Worm (Caenorhabditis elegans) whole organism, L3 larva: ENCODE results near the gene tab-1.

ENCODE experiments used
- R02D3.7 ChIP-seq: fragments of 150-350 bp; optimal IDR thresholded peaks from 2 replicates; lab custom pipeline; 2014; ENCODE audit warnings: missing biosample characterization, missing genetic modification characterization
- ZK546.5 ChIP-seq: sonication (generic microtip); optimal IDR thresholded peaks from 2 replicates; lab custom pipeline; 2017; ENCODE audit warnings: missing biosample characterization, missing genetic modification characterization
- aly-2 ChIP-seq: fragments of 150-350 bp; optimal IDR thresholded peaks from 2 replicates; lab custom pipeline; 2014; ENCODE audit warnings: missing biosample characterization, missing genetic modification characterization
- ama-1 ChIP-seq: fragments of 150-350 bp; optimal IDR thresholded peaks from 2 replicates; lab custom pipeline; 2018
- ceh-16 ChIP-seq: sonication (generic microtip); optimal IDR thresholded peaks from 2 replicates; lab custom pipeline; 2017; ENCODE audit warnings: missing biosample characterization, missing genetic modification characterization
- ceh-28 ChIP-seq: fragments of 150-350 bp; optimal IDR thresholded peaks from 2 replicates; lab custom pipeline; 2014; ENCODE audit warnings: missing biosample characterization, missing genetic modification reagents, missing genetic modification characterization
- ceh-82 ChIP-seq: fragments of 150-350 bp; optimal IDR thresholded peaks from 2 replicates; lab custom pipeline; 2014; ENCODE audit warnings: missing biosample characterization, missing genetic modification characterization
- ceh-9 ChIP-seq: sonication (generic microtip); optimal IDR thresholded peaks from 2 replicates; lab custom pipeline; 2018; ENCODE audit warnings: missing biosample characterization, missing genetic modification characterization
- daf-12 ChIP-seq: fragments of 150-350 bp; optimal IDR thresholded peaks from 2 replicates; lab custom pipeline; 2014; ENCODE audit warnings: missing biosample characterization, missing genetic modification reagents, missing genetic modification characterization
- egl-27 ChIP-seq: sonication (generic microtip); optimal IDR thresholded peaks from 4 replicates; lab custom pipeline; 2017; ENCODE audit warnings: missing biosample characterization, missing genetic modification reagents, missing genetic modification characterization
- egl-5 ChIP-seq: fragments of 150-350 bp; optimal IDR thresholded peaks from 2 replicates; lab custom pipeline; 2017; ENCODE audit warnings: missing biosample characterization, missing genetic modification reagents, missing genetic modification characterization, inconsistent platforms
- elt-1 ChIP-seq: fragments of 150-350 bp; optimal IDR thresholded peaks from 2 replicates; lab custom pipeline; 2014; ENCODE audit warnings: missing biosample characterization, missing genetic modification characterization
- elt-2 ChIP-seq: sonication (generic microtip); optimal IDR thresholded peaks from 2 replicates; lab custom pipeline; 2016; ENCODE audit warnings: missing genetic modification reagents, mild to moderate bottlenecking, missing genetic modification characterization, missing compliant biosample characterization
- elt-3 ChIP-seq, 3 experiments: fragments of 150-350 bp in 1 of 3; sonication (generic microtip) in 2 of 3; optimal IDR thresholded peaks; 2 replicates in 2 of 3; 4 replicates in 1 of 3; lab custom pipeline; 2014 to 2017; ENCODE audit warnings: missing biosample characterization in 3 of 3, missing genetic modification characterization in 3 of 3
- eor-1 ChIP-seq, 2 experiments: fragments of 150-350 bp; optimal IDR thresholded peaks; 2 replicates each; lab custom pipeline; 2014 to 2018; ENCODE audit warnings: missing biosample characterization in 2 of 2, missing genetic modification characterization in 2 of 2
- fkh-10 ChIP-seq: sonication (generic microtip); optimal IDR thresholded peaks from 2 replicates; lab custom pipeline; 2017; ENCODE audit warnings: missing biosample characterization, missing genetic modification reagents, missing genetic modification characterization
- fkh-2 ChIP-seq: fragments of 150-350 bp; optimal IDR thresholded peaks from 2 replicates; lab custom pipeline; 2014; ENCODE audit warnings: missing biosample characterization, missing genetic modification reagents, missing genetic modification characterization
- hmg-11 ChIP-seq: sonication (generic microtip); optimal IDR thresholded peaks from 2 replicates; lab custom pipeline; 2016; ENCODE audit warnings: missing genetic modification characterization, missing compliant biosample characterization
- jun-1 ChIP-seq: fragments of 150-350 bp; optimal IDR thresholded peaks from 2 replicates; lab custom pipeline; 2014; ENCODE audit warnings: missing biosample characterization, missing genetic modification reagents, missing genetic modification characterization
- lin-39 ChIP-seq: fragments of 150-350 bp; optimal IDR thresholded peaks from 2 replicates; lab custom pipeline; 2018; ENCODE audit warnings: missing biosample characterization, missing genetic modification reagents, missing genetic modification characterization
- mdl-1 ChIP-seq: fragments of 150-350 bp; optimal IDR thresholded peaks from 2 replicates; lab custom pipeline; 2014; ENCODE audit warnings: missing biosample characterization, missing genetic modification characterization
- nfya-1 ChIP-seq: sonication (generic microtip); optimal IDR thresholded peaks from 2 replicates; lab custom pipeline; 2017; ENCODE audit warnings: missing genetic modification characterization, mild to moderate bottlenecking, missing compliant biosample characterization, antibody characterized with exemption, moderate library complexity; ENCODE audit not compliant: insufficient read depth
- nhr-11 ChIP-seq: fragments of 150-350 bp; optimal IDR thresholded peaks from 2 replicates; lab custom pipeline; 2014; ENCODE audit warnings: missing biosample characterization, missing genetic modification characterization
- nhr-12 ChIP-seq: fragments of 150-350 bp; optimal IDR thresholded peaks from 2 replicates; lab custom pipeline; 2014; ENCODE audit warnings: missing biosample characterization, missing genetic modification characterization
- nhr-23 ChIP-seq: fragments of 150-350 bp; optimal IDR thresholded peaks from 2 replicates; lab custom pipeline; 2014; ENCODE audit warnings: missing biosample characterization, missing genetic modification reagents, missing genetic modification characterization
- nhr-237 ChIP-seq: fragments of 150-350 bp; optimal IDR thresholded peaks from 2 replicates; lab custom pipeline; 2014; ENCODE audit warnings: missing biosample characterization, missing genetic modification characterization
- nhr-25 ChIP-seq: sonication (generic microtip); optimal IDR thresholded peaks from 2 replicates; lab custom pipeline; 2017; ENCODE audit warnings: missing biosample characterization, missing genetic modification characterization
- nhr-28 ChIP-seq: fragments of 150-350 bp; optimal IDR thresholded peaks from 2 replicates; lab custom pipeline; 2014; ENCODE audit warnings: missing biosample characterization, missing genetic modification characterization
- nhr-43 ChIP-seq: sonication (generic microtip); optimal IDR thresholded peaks from 2 replicates; lab custom pipeline; 2016; ENCODE audit warnings: mild to moderate bottlenecking, missing genetic modification characterization, missing compliant biosample characterization; ENCODE audit not compliant: poor library complexity, severe bottlenecking
- nhr-67 ChIP-seq: fragments of 150-350 bp; optimal IDR thresholded peaks from 2 replicates; lab custom pipeline; 2014; ENCODE audit warnings: missing biosample characterization, missing genetic modification characterization
- nhr-76 ChIP-seq: fragments of 150-350 bp; sonication (generic microtip); optimal IDR thresholded peaks from 5 replicates; lab custom pipeline; 2014; ENCODE audit warnings: missing biosample characterization, missing genetic modification characterization
- nhr-77 ChIP-seq: fragments of 150-350 bp; optimal IDR thresholded peaks from 2 replicates; lab custom pipeline; 2014; ENCODE audit warnings: missing biosample characterization, missing genetic modification characterization
- pha-4 ChIP-seq: fragments of 150-350 bp; optimal IDR thresholded peaks from 2 replicates; lab custom pipeline; 2014; ENCODE audit warnings: missing biosample characterization, missing genetic modification reagents, missing genetic modification characterization
- pqm-1 ChIP-seq: fragments of 150-350 bp; optimal IDR thresholded peaks from 2 replicates; lab custom pipeline; 2017; ENCODE audit warnings: missing biosample characterization, missing genetic modification characterization, inconsistent platforms
- sea-2 ChIP-seq: fragments of 150-350 bp; sonication (generic microtip); optimal IDR thresholded peaks from 4 replicates; lab custom pipeline; 2014; ENCODE audit warnings: missing biosample characterization, missing genetic modification reagents, missing genetic modification characterization
- skn-1 ChIP-seq: fragments of 150-350 bp; optimal IDR thresholded peaks from 2 replicates; lab custom pipeline; 2014; ENCODE audit warnings: missing biosample characterization, missing genetic modification characterization
- snpc-4 ChIP-seq: fragments of 150-350 bp; optimal IDR thresholded peaks from 2 replicates; lab custom pipeline; 2014; ENCODE audit warnings: missing biosample characterization, missing genetic modification characterization
- tbx-2 ChIP-seq: sonication (generic microtip); optimal IDR thresholded peaks from 2 replicates; lab custom pipeline; 2016; ENCODE audit warnings: mild to moderate bottlenecking, missing genetic modification characterization, missing compliant biosample characterization
- unc-62 ChIP-seq: fragments of 150-350 bp; sonication (generic microtip); optimal IDR thresholded peaks from 4 replicates; lab custom pipeline; 2014; ENCODE audit warnings: missing biosample characterization, missing genetic modification reagents, missing genetic modification characterization
- zag-1 ChIP-seq: fragments of 150-350 bp; optimal IDR thresholded peaks from 2 replicates; lab custom pipeline; 2014; ENCODE audit warnings: missing biosample characterization, missing genetic modification characterization
- ztf-11 ChIP-seq: fragments of 150-350 bp; optimal IDR thresholded peaks from 2 replicates; lab custom pipeline; 2014; ENCODE audit warnings: missing biosample characterization, missing genetic modification characterization
- ztf-4 ChIP-seq: fragments of 150-350 bp; optimal IDR thresholded peaks from 2 replicates; lab custom pipeline; 2014; ENCODE audit warnings: missing biosample characterization, missing genetic modification characterization

tab-1 gene

DNA sequence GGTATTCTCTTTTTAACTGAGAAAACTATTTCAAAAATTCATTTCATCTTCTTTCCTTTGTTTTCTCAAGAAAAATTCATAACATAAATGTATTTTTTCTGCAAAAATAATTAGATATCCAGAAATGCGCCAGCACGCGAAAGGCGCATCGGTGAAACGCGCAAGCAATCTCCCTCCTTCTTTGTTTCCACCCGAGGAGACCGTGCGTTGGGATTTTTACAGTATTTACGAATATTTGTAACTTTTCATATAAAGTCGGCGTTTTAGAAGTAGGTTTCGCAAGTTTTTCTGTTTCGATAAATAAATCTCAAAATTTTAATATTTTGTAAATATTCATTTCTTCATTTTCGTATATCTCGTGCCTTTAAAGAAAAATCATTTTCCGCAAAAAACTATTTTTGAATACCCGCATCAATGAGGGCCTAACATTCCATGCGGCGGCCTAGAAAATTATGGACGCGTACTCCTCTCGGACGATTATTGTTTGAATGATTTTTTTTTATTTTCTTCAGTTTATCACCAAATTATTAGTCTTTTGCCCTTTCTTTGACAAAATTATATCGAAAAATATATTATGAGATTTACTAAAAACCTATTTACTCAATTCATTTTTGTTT is 26.6 kb upstream of the tab-1 start, which contains the start of gene ssup-72 (continued):
- TF ChIP-seq R02D3.7 = no peak
- no peak for TF ChIP-seq nhr-11 (tag; lab: Kevin White, UChicago)
- no peak for TF ChIP-seq hmg-11 (tag; lab: Kevin White, UChicago)
- TF ChIP-seq snpc-4 = peak; percentile 63
- no peak for TF ChIP-seq nhr-12
- TF ChIP-seq ama-1 (lab: Kevin White, UChicago) = no peak

- TF ChIP-seq unc-62 (GFP tag; lab: Kevin White, UChicago) (no peak), ceh-82 (tag; lab: Kevin White, UChicago) (no peak), ceh-28 (tag; lab: Kevin White, UChicago) (no peak), nhr-25 (tag; lab: Kevin White, UChicago) (no peak), zag-1 (tag; lab: Kevin White, UChicago) (no peak)
Observed at ce11 chrII:6779104-6779503, 24.0 kb upstream of the tab-1 start, which contains the start of gene T13C2.7. Gene T13C2.7 (plus strand): TSS chrII:6779404.

ce11 chrII:6781231-6781630 is 21.9 kb upstream of the tab-1 start:
- TF ChIP-seq pqm-1 (tag; lab: Kevin White, UChicago) (peak; percentile 30), ama-1 (lab: Kevin White, UChicago) (no peak), elt-2 (tag; lab: Kevin White, UChicago) (peak; percentile 66), fkh-2 (no peak), mdl-1 (tag; lab: Kevin White, UChicago) (no peak), elt-3 (tag; optimal IDR thresholded peaks at IDR 0.05; lab: Kevin White, UChicago) (no peak)
- TF ChIP-seq, all 47 proteins: peak for 2

ce11 chrII:6781983-6782382 is 21.1 kb upstream of the tab-1 start:
- no peak for TF ChIP-seq elt-2 (tag; lab: Kevin White, UChicago)
- no peak for TF ChIP-seq jun-1 (tag; lab: Kevin White, UChicago)
- no peak for TF ChIP-seq pha-4 (tag; lab: Kevin White, UChicago)
- TF ChIP-seq nhr-11 (tag; lab: Kevin White, UChicago) = no peak
- TF ChIP-seq ztf-11 (tag; lab: Kevin White, UChicago) = no peak
- TF ChIP-seq nhr-12 = no peak
- TF ChIP-seq mdl-1 (tag; lab: Kevin White, UChicago) = no peak
- no peak for TF ChIP-seq ceh-28 (tag; lab: Kevin White, UChicago)
- no peak for TF ChIP-seq ceh-9 (tag; lab: Kevin White, UChicago)
- TF ChIP-seq elt-1 = no peak
- no peak for TF ChIP-seq tbx-2 (tag; lab: Kevin White, UChicago)
- no peak for TF ChIP-seq sea-2
- no peak for TF ChIP-seq nhr-77 (tag; lab: Kevin White, UChicago)
- no peak for TF ChIP-seq snpc-4
- no peak for TF ChIP-seq elt-3 (tag; optimal IDR thresholded peaks at IDR 0.05; lab: Kevin White, UChicago)
- TF ChIP-seq lin-39 (tag; lab: Kevin White, UChicago) = no peak
- no peak for TF ChIP-seq R02D3.7
- no peak for TF ChIP-seq ceh-82 (tag; lab: Kevin White, UChicago)
- no peak for TF ChIP-seq egl-27 (tag; lab: Kevin White, UChicago)
- no peak for TF ChIP-seq nhr-23

DNA sequence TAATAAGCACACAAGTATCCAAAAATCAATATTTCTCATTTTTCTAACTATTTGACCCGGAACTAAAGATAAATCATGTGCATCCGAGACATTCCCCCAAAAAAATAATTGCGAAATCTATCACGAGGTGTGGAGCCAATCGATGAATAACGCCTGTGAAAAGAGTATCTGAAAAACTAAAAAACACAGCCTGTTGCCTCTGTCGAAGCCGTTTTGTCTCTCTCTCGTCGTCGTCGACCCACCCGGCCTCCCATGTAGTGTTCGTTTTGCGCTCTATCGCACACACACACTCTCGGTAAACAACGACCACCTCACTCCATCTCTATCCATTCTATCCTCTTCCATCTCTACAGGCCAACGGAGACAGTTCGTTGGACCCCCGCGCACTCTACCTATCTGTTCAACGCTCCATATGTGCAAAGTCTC is 20.4 kb upstream of the tab-1 start:
- TF ChIP-seq nfya-1 (tag; lab: Kevin White, UChicago) = peak; percentile 81
- peak; percentile 11 for TF ChIP-seq jun-1 (tag; lab: Kevin White, UChicago)
- peak; percentile 26 for TF ChIP-seq nhr-11 (tag; lab: Kevin White, UChicago)
- no peak for TF ChIP-seq aly-2 (tag; lab: Kevin White, UChicago)
- TF ChIP-seq lin-39 (tag; lab: Kevin White, UChicago) = peak; percentile 57
- no peak for TF ChIP-seq daf-12
- TF ChIP-seq nhr-77 (tag; lab: Kevin White, UChicago) = no peak
- TF ChIP-seq snpc-4 = peak; percentile 48
- TF ChIP-seq skn-1 = no peak
- TF ChIP-seq unc-62 (GFP tag; lab: Kevin White, UChicago) = no peak
- TF ChIP-seq nhr-237 = no peak
- TF ChIP-seq egl-27 (tag; lab: Kevin White, UChicago) = no peak
- no peak for TF ChIP-seq tbx-2 (tag; lab: Kevin White, UChicago)
- no peak for TF ChIP-seq nhr-43
- TF ChIP-seq mdl-1 (tag; lab: Kevin White, UChicago) = no peak
- no peak for TF ChIP-seq elt-3 (tag; optimal IDR thresholded peaks at IDR 0.05; lab: Kevin White, UChicago)
- TF ChIP-seq ceh-82 (tag; lab: Kevin White, UChicago) = no peak
- TF ChIP-seq nhr-28 = no peak
- TF ChIP-seq ceh-16 (tag; lab: Kevin White, UChicago) = no peak
- no peak for TF ChIP-seq nhr-67
- TF ChIP-seq eor-1 (tag; optimal IDR thresholded peaks at IDR 0.05; lab: Kevin White, UChicago) = no peak
- no peak for TF ChIP-seq ama-1 (lab: Kevin White, UChicago)
- TF ChIP-seq fkh-10 = peak; percentile 0
- TF ChIP-seq ceh-28 (tag; lab: Kevin White, UChicago) = peak; percentile 83
- no peak for TF ChIP-seq ztf-11 (tag; lab: Kevin White, UChicago)
- no peak for TF ChIP-seq nhr-76
- peak; percentile 19 for TF ChIP-seq nhr-23
- TF ChIP-seq egl-5 = peak; percentile 26
- TF ChIP-seq ZK546.5 (tag; lab: Kevin White, UChicago) = no peak
- TF ChIP-seq ztf-4 = no peak
- peak; percentile 77 for TF ChIP-seq pha-4 (tag; lab: Kevin White, UChicago)
